Fruit fly (Drosophila melanogaster) whole organism, embryonic: ENCODE results near the gene Targ3.
A peak's percentile ranks its signal among the peaks of the same experiment; 100 is the strongest.

Source experiments
- ATbp ChIP-seq: fragments of 200-800 bp; sonication (Bioruptor generic); optimal IDR thresholded peaks from 2 replicates; lab custom pipeline; 2017; ENCODE audit warnings: missing biosample characterization, mild to moderate bottlenecking, missing genetic modification characterization, missing genetic modification reagents
- Aef1 ChIP-seq: fragments of 200-800 bp; sonication (Bioruptor generic); IDR thresholded peaks from 3 replicates; pipeline ENCODE4 v1.3.6; 2022; ENCODE audit warnings: missing biosample characterization, missing genetic modification characterization
- Atf-2 ChIP-seq: fragments of 200-800 bp; sonication (Bioruptor generic); optimal IDR thresholded peaks from 2 replicates; lab custom pipeline; 2016; ENCODE audit warnings: missing biosample characterization, missing genetic modification characterization
- CG10274 ChIP-seq: fragments of 200-800 bp; sonication (Bioruptor generic); optimal IDR thresholded peaks from 3 replicates; lab custom pipeline; 2017; ENCODE audit warnings: missing biosample characterization, mild to moderate bottlenecking, missing genetic modification characterization
- CG10959 ChIP-seq: fragments of 200-800 bp; sonication (Bioruptor generic); IDR thresholded peaks from 2 replicates; pipeline ENCODE4 v1.3.6; 2022; ENCODE audit warnings: missing biosample characterization, missing genetic modification characterization
- CG11093 ChIP-seq: fragments of 200-800 bp; sonication (Bioruptor generic); IDR thresholded peaks from 3 replicates; pipeline ENCODE4 v1.3.6; 2022; ENCODE audit warnings: missing biosample characterization, missing genetic modification characterization
- CG11456 ChIP-seq: fragments of 200-800 bp; sonication (Bioruptor generic); IDR thresholded peaks from 3 replicates; pipeline ENCODE4 v1.3.6; 2022; ENCODE audit warnings: missing biosample characterization, missing genetic modification characterization
- CG11504 ChIP-seq: fragments of 200-800 bp; sonication (Bioruptor generic); optimal IDR thresholded peaks from 3 replicates; lab custom pipeline; 2019; ENCODE audit warnings: missing biosample characterization, mild to moderate bottlenecking, missing genetic modification characterization, moderate library complexity
- CG11696 ChIP-seq: fragments of 200-800 bp; sonication (Bioruptor generic); IDR thresholded peaks from 2 replicates; pipeline ENCODE4 v1.3.6; 2022; ENCODE audit warnings: missing biosample characterization, missing genetic modification characterization
- CG13894 ChIP-seq: fragments of 200-800 bp; sonication (Bioruptor generic); optimal IDR thresholded peaks from 3 replicates; lab custom pipeline; 2018; ENCODE audit warnings: missing biosample characterization, mild to moderate bottlenecking, missing genetic modification characterization, moderate library complexity
- CG15269 ChIP-seq: fragments of 200-800 bp; sonication (Bioruptor generic); optimal IDR thresholded peaks from 2 replicates; lab custom pipeline; 2018; ENCODE audit warnings: missing biosample characterization, mild to moderate bottlenecking, missing genetic modification characterization, moderate library complexity
- CG15696 ChIP-seq: fragments of 200-800 bp; sonication (Bioruptor generic); optimal IDR thresholded peaks from 2 replicates; lab custom pipeline; 2019; ENCODE audit warnings: missing biosample characterization, mild to moderate bottlenecking, missing genetic modification characterization, moderate library complexity
- CG17359 ChIP-seq: fragments of 200-800 bp; sonication (Bioruptor generic); optimal IDR thresholded peaks from 3 replicates; lab custom pipeline; 2018; ENCODE audit warnings: missing biosample characterization, mild to moderate bottlenecking, missing genetic modification characterization, moderate library complexity
- CG18599 ChIP-seq: fragments of 200-800 bp; sonication (Bioruptor generic); optimal IDR thresholded peaks from 3 replicates; lab custom pipeline; 2017; ENCODE audit warnings: missing biosample characterization, missing genetic modification characterization, mild to moderate bottlenecking, moderate library complexity, missing genetic modification reagents
- CG18764 ChIP-seq: fragments of 200-800 bp; sonication (Bioruptor generic); optimal IDR thresholded peaks from 3 replicates; lab custom pipeline; 2016; ENCODE audit warnings: missing biosample characterization, missing genetic modification characterization
- CG2116 ChIP-seq: fragments of 200-800 bp; sonication (Bioruptor generic); optimal IDR thresholded peaks from 3 replicates; lab custom pipeline; 2018; ENCODE audit warnings: missing biosample characterization, mild to moderate bottlenecking, missing genetic modification characterization
- CG2875 ChIP-seq: fragments of 200-800 bp; sonication (Bioruptor generic); optimal IDR thresholded peaks from 2 replicates; lab custom pipeline; 2017; ENCODE audit warnings: missing biosample characterization, mild to moderate bottlenecking, missing genetic modification characterization, missing genetic modification reagents
- CG30431 ChIP-seq: fragments of 200-800 bp; sonication (Bioruptor generic); optimal IDR thresholded peaks from 2 replicates; lab custom pipeline; 2017; ENCODE audit warnings: missing biosample characterization, missing genetic modification characterization
- CG34376 ChIP-seq: fragments of 200-800 bp; sonication (Bioruptor generic); optimal IDR thresholded peaks from 2 replicates; lab custom pipeline; 2018; ENCODE audit warnings: missing biosample characterization, mild to moderate bottlenecking, missing genetic modification characterization
- CG3838 ChIP-seq: fragments of 200-800 bp; sonication (Bioruptor generic); optimal IDR thresholded peaks from 3 replicates; lab custom pipeline; 2016; ENCODE audit warnings: missing biosample characterization, missing genetic modification characterization
- CG4424 ChIP-seq: fragments of 200-800 bp; sonication (Bioruptor generic); optimal IDR thresholded peaks from 3 replicates; lab custom pipeline; 2016; ENCODE audit warnings: missing biosample characterization, missing genetic modification characterization
- CG7271 ChIP-seq: fragments of 200-800 bp; sonication (Bioruptor generic); optimal IDR thresholded peaks from 2 replicates; lab custom pipeline; 2018; ENCODE audit warnings: missing biosample characterization, mild to moderate bottlenecking, missing genetic modification characterization, moderate library complexity
- Dip2 ChIP-seq: fragments of 200-800 bp; sonication (Bioruptor generic); IDR thresholded peaks from 2 replicates; pipeline ENCODE4 v1.3.6; 2022; ENCODE audit warnings: missing biosample characterization, missing genetic modification characterization
- Dp ChIP-seq: fragments of 200-800 bp; sonication (Bioruptor generic); optimal IDR thresholded peaks from 2 replicates; lab custom pipeline; 2018; ENCODE audit warnings: missing biosample characterization, mild to moderate bottlenecking, missing genetic modification characterization, moderate library complexity
- E2f1 ChIP-seq: fragments of 200-800 bp; sonication (Bioruptor generic); IDR thresholded peaks from 2 replicates; pipeline ENCODE4 v1.3.6; 2022; ENCODE audit warnings: missing biosample characterization, missing genetic modification characterization
- Gug ChIP-seq: fragments of 200-800 bp; sonication (Bioruptor generic); IDR thresholded peaks from 4 replicates; pipeline ENCODE4 v1.3.6; 2022; ENCODE audit warnings: missing biosample characterization, missing genetic modification characterization
- HmgZ ChIP-seq: fragments of 200-800 bp; sonication (Bioruptor generic); optimal IDR thresholded peaks from 2 replicates; lab custom pipeline; 2018; ENCODE audit warnings: missing biosample characterization, mild to moderate bottlenecking, missing genetic modification characterization
- Hmr ChIP-seq: fragments of 200-800 bp; sonication (Bioruptor generic); optimal IDR thresholded peaks from 3 replicates; lab custom pipeline; 2017; ENCODE audit warnings: mild to moderate bottlenecking, missing biosample characterization, missing genetic modification reagents, missing genetic modification characterization
- Lhr ChIP-seq: fragments of 200-800 bp; sonication (Bioruptor generic); optimal IDR thresholded peaks from 3 replicates; lab custom pipeline; 2017; ENCODE audit warnings: mild to moderate bottlenecking, missing biosample characterization, missing genetic modification reagents, missing genetic modification characterization
- NC2α ChIP-seq: fragments of 200-800 bp; sonication (Bioruptor generic); optimal IDR thresholded peaks from 2 replicates; lab custom pipeline; 2016; ENCODE audit warnings: missing biosample characterization, missing genetic modification characterization
- Poxn ChIP-seq: fragments of 200-800 bp; sonication (Bioruptor generic); IDR thresholded peaks from 2 replicates; pipeline ENCODE4 v1.3.6; 2022; ENCODE audit warnings: missing biosample characterization, missing genetic modification characterization
- Sry-β ChIP-seq: fragments of 200-800 bp; sonication (Bioruptor generic); optimal IDR thresholded peaks from 2 replicates; lab custom pipeline; 2018; ENCODE audit warnings: missing biosample characterization, mild to moderate bottlenecking, missing genetic modification characterization, moderate library complexity
- bbx ChIP-seq: fragments of 200-800 bp; sonication (Bioruptor generic); IDR thresholded peaks from 2 replicates; pipeline ENCODE4 v1.3.6; 2022; ENCODE audit warnings: missing biosample characterization, missing genetic modification characterization; ENCODE audit not compliant: partially characterized antibody
- bowl ChIP-seq: fragments of 200-800 bp; sonication (Bioruptor generic); IDR thresholded peaks from 2 replicates; pipeline ENCODE4 v1.3.6; 2022; ENCODE audit warnings: missing biosample characterization, missing genetic modification characterization
- cg ChIP-seq: fragments of 200-800 bp; sonication (Bioruptor generic); optimal IDR thresholded peaks from 3 replicates; lab custom pipeline; 2019; ENCODE audit warnings: missing biosample characterization, mild to moderate bottlenecking, missing genetic modification characterization, moderate library complexity
- en ChIP-seq: fragments of 200-800 bp; sonication (Bioruptor generic); optimal IDR thresholded peaks from 2 replicates; lab custom pipeline; 2016; ENCODE audit warnings: missing biosample characterization, missing genetic modification characterization
- ewg ChIP-seq: fragments of 200-800 bp; sonication (Bioruptor generic); optimal IDR thresholded peaks from 3 replicates; lab custom pipeline; 2017; ENCODE audit warnings: mild to moderate bottlenecking, missing biosample characterization, missing genetic modification reagents, missing genetic modification characterization
- hth ChIP-seq: fragments of >200 bp; optimal IDR thresholded peaks from 2 replicates; lab custom pipeline; 2017; ENCODE audit warnings: inconsistent platforms
- jumu ChIP-seq: fragments of 200-800 bp; sonication (Bioruptor generic); optimal IDR thresholded peaks from 3 replicates; lab custom pipeline; 2016; ENCODE audit warnings: missing biosample characterization, missing genetic modification characterization
- lov ChIP-seq, 2 experiments: fragments of 200-800 bp in 1 of 2; fragments of >200 bp in 1 of 2; sonication (Bioruptor generic) in 1 of 2; IDR thresholded peaks in 1 of 2; optimal IDR thresholded peaks in 1 of 2; 2 replicates in 1 of 2; 3 replicates in 1 of 2; pipeline versions ENCODE4 v1.3.6 to Lab custom; 2017 to 2022; ENCODE audit warnings: missing biosample characterization in 1 of 2, missing genetic modification characterization in 1 of 2
- mam ChIP-seq: fragments of 200-800 bp; sonication (Bioruptor generic); optimal IDR thresholded peaks from 3 replicates; lab custom pipeline; 2016; ENCODE audit warnings: missing biosample characterization, missing genetic modification characterization
- nau ChIP-seq: fragments of 200-800 bp; sonication (Bioruptor generic); optimal IDR thresholded peaks from 3 replicates; lab custom pipeline; 2017; ENCODE audit warnings: missing biosample characterization, mild to moderate bottlenecking, missing genetic modification characterization, missing genetic modification reagents
- odd ChIP-seq: fragments of 200-800 bp; sonication (Bioruptor generic); optimal IDR thresholded peaks from 2 replicates; lab custom pipeline; 2017; ENCODE audit warnings: missing biosample characterization, mild to moderate bottlenecking, missing genetic modification characterization
- pan ChIP-seq, 4 experiments: fragments of >200 bp in 3 of 4; fragments of 200-800 bp in 1 of 4; sonication (Bioruptor generic) in 1 of 4; optimal IDR thresholded peaks in 3 of 4; IDR thresholded peaks in 1 of 4; 2 replicates each; pipeline versions ENCODE4 v1.3.6 to Lab custom; 2017 to 2022; ENCODE audit warnings: missing biosample characterization in 2 of 4, missing genetic modification characterization in 2 of 4, mixed read lengths in 1 of 4
- ro ChIP-seq: fragments of 200-800 bp; sonication (Bioruptor generic); IDR thresholded peaks from 2 replicates; pipeline ENCODE4 v1.3.6; 2022; ENCODE audit warnings: missing biosample characterization, missing genetic modification characterization
- sisA ChIP-seq: fragments of 200-800 bp; sonication (Bioruptor generic); IDR thresholded peaks from 2 replicates; pipeline ENCODE4 v1.3.6; 2022; ENCODE audit warnings: missing biosample characterization, missing genetic modification characterization
- stwl ChIP-seq: fragments of 200-800 bp; sonication (Bioruptor generic); optimal IDR thresholded peaks from 3 replicates; lab custom pipeline; 2018; ENCODE audit warnings: missing biosample characterization, mild to moderate bottlenecking, missing genetic modification characterization, moderate library complexity
- tx ChIP-seq: fragments of 200-800 bp; sonication (Bioruptor generic); optimal IDR thresholded peaks from 2 replicates; lab custom pipeline; 2016; ENCODE audit warnings: missing biosample characterization, missing genetic modification characterization
- yki ChIP-seq: fragments of >200 bp; optimal IDR thresholded peaks from 3 replicates; lab custom pipeline; 2018
- zen ChIP-seq: fragments of 200-800 bp; sonication (Bioruptor generic); optimal IDR thresholded peaks from 3 replicates; lab custom pipeline; 2018; ENCODE audit warnings: missing biosample characterization, mild to moderate bottlenecking, missing genetic modification characterization, moderate library complexity
- zfh2 ChIP-seq: fragments of 200-800 bp; sonication (Bioruptor generic); optimal IDR thresholded peaks from 2 replicates; lab custom pipeline; 2016; ENCODE audit warnings: missing biosample characterization, missing genetic modification characterization

The Targ3 gene

DNA sequence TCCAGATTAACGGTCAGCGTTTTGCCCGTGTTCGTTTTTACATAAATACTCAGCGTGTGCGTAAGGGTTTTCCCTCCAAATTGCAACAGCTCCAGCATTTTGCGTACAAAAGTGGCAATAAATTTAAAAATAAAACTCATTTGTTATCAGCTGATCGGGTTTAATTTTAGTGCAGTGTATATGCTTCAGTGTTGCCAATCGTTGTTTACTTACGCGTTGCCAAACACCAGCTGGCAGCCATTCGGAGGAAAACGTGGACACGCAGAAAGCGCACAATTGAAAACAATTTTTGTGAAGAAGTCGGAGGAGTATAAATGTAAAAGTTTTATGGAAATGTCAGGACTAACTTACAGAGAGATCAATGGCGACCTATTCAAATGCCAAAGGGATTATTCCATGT lies at the start of gene Targ3, which contains the start of gene park (continued):
- TF ChIP-seq CG7271 (tag; lab: Kevin White, UChicago) (no peak), ATbp (GFP tag; lab: Kevin White, UChicago) (no peak), tx (GFP tag; lab: Kevin White, UChicago) (peak; percentile 35), CG18599 (GFP tag; lab: Kevin White, UChicago) (no peak), Hmr (GFP tag; lab: Kevin White, UChicago) (peak; percentile 49), odd (GFP tag; lab: Kevin White, UChicago) (no peak), pan (optimal IDR thresholded peaks at IDR 0.05; lab: Kevin White, UChicago) (no peak), pan (GFP tag; optimal IDR thresholded peaks at IDR 0.05 in 1 of 2, IDR thresholded peaks at IDR 0.05 in 1 of 2) (peak in 1 of 2 experiments; percentile 22), CG2116 (GFP tag; lab: Kevin White, UChicago) (peak; percentile 35), CG11504 (tag; lab: Kevin White, UChicago) (peak; percentile 17), CG34376 (no peak), Atf-2 (GFP tag; lab: Kevin White, UChicago) (no peak), CG30431 (GFP tag; lab: Kevin White, UChicago) (no peak), Gug (0 out of 4 replicates have a peak, but pooled peaks have one; percentile 4), CG3838 (no peak), Poxn (GFP tag; lab: Robert Waterston, UW) (no peak), CG11456 (GFP tag; lab: Robert Waterston, UW) (no peak), sisA (no peak), lov (optimal IDR thresholded peaks at IDR 0.05; lab: Kevin White, UChicago) (no peak), lov (GFP tag; IDR thresholded peaks at IDR 0.05; lab: Robert Waterston, UW) (no peak), zfh2 (GFP tag; lab: Kevin White, UChicago) (peak; percentile 55), yki (no peak), E2f1 (GFP tag; lab: Robert Waterston, UW) (no peak), Dip2 (GFP tag; lab: Robert Waterston, UW) (no peak), ewg (GFP tag; lab: Kevin White, UChicago) (peak; percentile 11), en (no peak), ro (no peak), CG11093 (no peak), bowl (GFP tag; lab: Robert Waterston, UW) (no peak), NC2α (no peak), CG11696 (no peak), hth (no peak), CG2875 (no peak), CG4424 (GFP tag; lab: Kevin White, UChicago) (no peak), stwl (peak; percentile 71), CG18764 (no peak), CG17359 (tag; lab: Kevin White, UChicago) (no peak), CG15696 (tag; lab: Kevin White, UChicago) (no peak), cg (GFP tag; lab: Kevin White, UChicago) (no peak), CG10959 (GFP tag; lab: Robert Waterston, UW) (no peak), Lhr (GFP tag; lab: Kevin White, UChicago) (no peak), zen (no peak), CG15269 (tag; lab: Kevin White, UChicago) (no peak), jumu (GFP tag; lab: Kevin White, UChicago) (no peak), bbx (GFP tag; lab: Robert Waterston, UW) (no peak), Sry-β (no peak), CG10274 (GFP tag; lab: Kevin White, UChicago) (no peak), Aef1 (no peak), mam (GFP tag; lab: Kevin White, UChicago) (peak; percentile 27), CG13894 (no peak), Dp (GFP tag; lab: Kevin White, UChicago) (peak; percentile 84), HmgZ (peak; percentile 48), nau (no peak)
